Worm (Caenorhabditis elegans): Measurements from ENCODE around the gene nhr-207.

DNA sequence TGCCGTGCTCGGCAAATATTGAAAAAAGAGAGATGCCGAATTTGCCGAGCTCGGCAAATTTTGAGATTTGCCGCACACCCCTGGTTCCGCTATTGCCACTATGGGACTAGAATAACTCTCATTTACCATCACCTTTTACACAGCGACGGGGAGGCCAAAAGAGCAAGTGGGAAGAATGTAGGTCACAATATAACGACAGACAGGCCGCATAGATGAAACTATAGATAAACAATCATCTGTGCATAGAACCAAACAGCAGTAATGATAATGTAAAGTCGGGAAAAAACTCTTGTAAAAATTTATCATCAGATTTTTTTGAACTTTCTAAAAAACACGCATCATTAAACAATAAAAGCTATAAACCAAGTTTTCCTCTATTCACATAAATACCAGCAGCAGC is 27.5 kb upstream of the nhr-207 start, which contains the start of gene kmo-2:
- TF ChIP-seq snpc-4 (tag; optimal IDR thresholded peaks at IDR 0.05), result no peak
- no peak for TF ChIP-seq ztf-11 (tag; optimal IDR thresholded peaks at IDR 0.05)
- TF ChIP-seq elt-3 (tag; optimal IDR thresholded peaks at IDR 0.05), result no peak
- TF ChIP-seq lin-13 (tag; optimal IDR thresholded peaks at IDR 0.05), result no peak
- no peak for TF ChIP-seq blmp-1 (tag; optimal IDR thresholded peaks at IDR 0.05)

All from whole organism, mixed stage, embryonic.